Fruit fly (Drosophila melanogaster) whole organism, embryonic: ENCODE measurements around the gene CG31038.
A peak's percentile ranks its signal among the peaks of the same experiment; 100 is the strongest.

Experiments
- Antp ChIP-seq: fragments of 200-800 bp; sonication (Bioruptor generic); optimal IDR thresholded peaks from 3 replicates; lab custom pipeline; 2016; ENCODE audit warnings: missing biosample characterization, missing genetic modification characterization
- Blimp-1 ChIP-seq: fragments of 200-800 bp; sonication (Bioruptor generic); optimal IDR thresholded peaks from 3 replicates; lab custom pipeline; 2018; ENCODE audit warnings: missing biosample characterization, missing genetic modification characterization, mild to moderate bottlenecking, moderate library complexity, missing genetic modification reagents
- CG1602 ChIP-seq: fragments of 200-800 bp; sonication (Bioruptor generic); optimal IDR thresholded peaks from 3 replicates; lab custom pipeline; 2016; ENCODE audit warnings: missing biosample characterization, missing genetic modification characterization
- CG17328 ChIP-seq: fragments of 200-800 bp; sonication (Bioruptor generic); IDR thresholded peaks from 2 replicates; pipeline ENCODE4 v1.3.6; 2022; ENCODE audit warnings: missing biosample characterization, missing genetic modification characterization
- ewg ChIP-seq: fragments of 200-800 bp; sonication (Bioruptor generic); optimal IDR thresholded peaks from 3 replicates; lab custom pipeline; 2017; ENCODE audit warnings: mild to moderate bottlenecking, missing biosample characterization, missing genetic modification reagents, missing genetic modification characterization
- nerfin-1 ChIP-seq: fragments of 200-800 bp; sonication (Bioruptor generic); optimal IDR thresholded peaks from 3 replicates; lab custom pipeline; 2019; ENCODE audit warnings: missing biosample characterization, mild to moderate bottlenecking, missing genetic modification characterization, moderate library complexity

dm6 chr3R:29847126-29847525 is 29.7 kb upstream of the CG31038 start:
- no peak for TF ChIP-seq Blimp-1 (GFP tag; lab: Kevin White, UChicago)
- TF ChIP-seq nerfin-1 (tag; lab: Kevin White, UChicago) = no peak
- TF ChIP-seq ewg = no peak
- TF ChIP-seq CG1602 (GFP tag; lab: Kevin White, UChicago) = no peak
- TF ChIP-seq CG17328 (GFP tag; lab: Robert Waterston, UW) = 0 out of 2 replicates have a peak, but pooled peaks have one; percentile 21
- no peak for TF ChIP-seq Antp (GFP tag; lab: Kevin White, UChicago)
